Fruit fly (Drosophila melanogaster) whole organism, wandering third instar larva: ENCODE data around the gene CG46387.

ENCODE experiments used
- CG9705 ChIP-seq: fragments of 200-800 bp; sonication (Bioruptor generic); optimal IDR thresholded peaks from 2 replicates; lab custom pipeline; 2018; ENCODE audit warnings: missing biosample characterization, mild to moderate bottlenecking, missing genetic modification characterization
- Mio ChIP-seq: sonication (Bioruptor generic); optimal IDR thresholded peaks from 2 replicates; lab custom pipeline; 2016; ENCODE audit warnings: missing biosample characterization, missing genetic modification characterization
- Vsx2 ChIP-seq: fragments of 200-300, 225-300 bp; sonication (Bioruptor generic); optimal IDR thresholded peaks from 2 replicates; lab custom pipeline; 2018; ENCODE audit warnings: missing biosample characterization, missing genetic modification characterization; ENCODE audit not compliant: partially characterized antibody

DNA sequence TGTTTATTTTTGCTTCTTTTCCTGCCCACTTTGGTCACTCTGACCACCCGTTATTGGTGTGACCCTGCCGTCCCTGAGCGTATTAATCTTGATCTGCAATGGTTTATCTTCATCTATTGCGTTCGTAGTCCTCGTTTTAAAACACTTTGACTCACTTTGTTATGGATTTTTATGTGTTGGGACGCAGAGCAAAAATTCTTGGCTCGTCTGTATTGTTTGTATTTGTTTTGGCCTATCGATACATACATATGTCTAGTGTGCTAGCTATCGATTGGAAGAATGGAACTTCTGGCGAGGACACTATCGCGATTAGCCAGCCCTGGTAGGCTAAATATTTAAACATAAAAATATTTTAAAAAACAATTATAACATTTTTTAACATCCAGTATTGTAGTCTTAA is 38.8 kb upstream of the CG46387 start, which contains the start of gene CG10809:
- TF ChIP-seq CG9705 (GFP tag; lab: Kevin White, UChicago): peak; percentile 23
- no peak for TF ChIP-seq Vsx2 (GFP tag; lab: Kevin White, UChicago)
- TF ChIP-seq Mio (GFP tag; lab: Kevin White, UChicago): no peak
